Worm (Caenorhabditis elegans): ENCODE measurements around the gene Y41C4A.22.

- TF ChIP-seq ama-1 (optimal IDR thresholded peaks at IDR 0.05) (no peak), aly-1 (tag; optimal IDR thresholded peaks at IDR 0.05) (no peak), flt-1 (GFP tag; IDR thresholded peaks at IDR 0.05) (no peak), pes-1 (GFP tag; IDR thresholded peaks at IDR 0.05) (no peak), sea-1 (GFP tag; conservative IDR thresholded peaks at IDR 0.05) (no peak), tbx-37 (GFP tag; conservative IDR thresholded peaks at IDR 0.05) (no peak), ceh-36 (tag; optimal IDR thresholded peaks at IDR 0.05) (no peak), scrt-1 (GFP tag; IDR thresholded peaks at IDR 0.05) (no peak), ceh-13 (GFP tag; optimal IDR thresholded peaks at IDR 0.05) (no peak)
Measured at ce11 chrIII:11684770-11685169, 10.3 kb upstream of the Y41C4A.22 start.
